Worm (Caenorhabditis elegans) whole organism, midembryonic: ENCODE measurements around the gene C03G6.6.
"Not testable (repeated sequence)": the region's sequence is repeated elsewhere in the genome, so short reads cannot be mapped to it uniquely, and the experiment has no call there.

ENCODE experiments used
- T22C8.4 ChIP-seq: fragments of 200-800 bp; sonication (Bioruptor generic); IDR thresholded peaks from 2 replicates; pipeline ENCODE4 v1.3.6; 2022; ENCODE audit warnings: missing genetic modification characterization, missing compliant biosample characterization
- cog-1 ChIP-seq: sonication (generic microtip); optimal IDR thresholded peaks from 2 replicates; lab custom pipeline; 2016; ENCODE audit warnings: missing genetic modification characterization, missing compliant biosample characterization
- flt-1 ChIP-seq: fragments of 200-800 bp; sonication (Bioruptor generic); IDR thresholded peaks from 2 replicates; pipeline ENCODE4 v1.3.6; 2022; ENCODE audit warnings: missing genetic modification characterization, missing compliant biosample characterization
- klf-2 ChIP-seq: fragments of 200-800 bp; sonication (Bioruptor generic); conservative IDR thresholded peaks from 2 replicates; pipeline ENCODE4 v1.3.6; 2022; ENCODE audit warnings: missing genetic modification reagents, missing genetic modification characterization, missing compliant biosample characterization
- med-1 ChIP-seq: sonication (generic microtip); optimal IDR thresholded peaks from 2 replicates; lab custom pipeline; 2017; ENCODE audit warnings: missing genetic modification characterization, mild to moderate bottlenecking, missing compliant biosample characterization, antibody characterized with exemption, missing genetic modification reagents; ENCODE audit not compliant: insufficient read depth
- ref-1 ChIP-seq: fragments of 200-800 bp; sonication (Bioruptor generic); conservative IDR thresholded peaks from 2 replicates; pipeline ENCODE4 v1.3.6; 2022; ENCODE audit warnings: missing genetic modification reagents, missing genetic modification characterization, missing compliant biosample characterization
- tab-1 ChIP-seq: fragments of 200-800 bp; sonication (Bioruptor generic); IDR thresholded peaks from 2 replicates; pipeline ENCODE4 v1.3.6; 2022; ENCODE audit warnings: missing genetic modification characterization, missing compliant biosample characterization
- ztf-23 ChIP-seq: fragments of 200-800 bp; sonication (Bioruptor generic); IDR thresholded peaks from 2 replicates; pipeline ENCODE4 v1.3.6; 2022; ENCODE audit warnings: missing genetic modification reagents, missing genetic modification characterization, missing compliant biosample characterization
- ztf-29 ChIP-seq: fragments of 200-800 bp; sonication (Bioruptor generic); IDR thresholded peaks from 2 replicates; pipeline ENCODE4 v1.3.6; 2022; ENCODE audit warnings: missing genetic modification reagents, missing genetic modification characterization, missing compliant biosample characterization

Gene C03G6.6

ce11 chrV:7357132-7357531, at the start of gene C03G6.6:
C03G6.6 (plus strand) TSS chrV:7357432.
- no peak for TF ChIP-seq med-1 (GFP tag; lab: Kevin White, UChicago)
- no peak for TF ChIP-seq T22C8.4 (GFP tag; lab: Robert Waterston, UW)
- TF ChIP-seq ztf-23, result no peak
- TF ChIP-seq flt-1, result no peak
- TF ChIP-seq klf-2 (GFP tag; lab: Robert Waterston, UW), result no peak
- TF ChIP-seq ztf-29, result no peak
- no peak for TF ChIP-seq cog-1 (tag; lab: Kevin White, UChicago)
- no peak for TF ChIP-seq ref-1 (GFP tag; lab: Robert Waterston, UW)
- no peak for TF ChIP-seq tab-1 (GFP tag; lab: Robert Waterston, UW)

- TF ChIP-seq ref-1 (GFP tag; lab: Robert Waterston, UW), result no peak
- TF ChIP-seq ztf-29, result no peak
- TF ChIP-seq flt-1, result no peak
- TF ChIP-seq ztf-23, result no peak
- TF ChIP-seq tab-1 (GFP tag; lab: Robert Waterston, UW), result no peak
- no peak for TF ChIP-seq T22C8.4 (GFP tag; lab: Robert Waterston, UW)
- no peak for TF ChIP-seq klf-2 (GFP tag; lab: Robert Waterston, UW)
- TF ChIP-seq med-1 (GFP tag; lab: Kevin White, UChicago), result no peak
- no peak for TF ChIP-seq cog-1 (tag; lab: Kevin White, UChicago)
Measured at ce11 chrV:7313233-7313632, 44.0 kb upstream of the C03G6.6 start, which contains the start of gene srx-6. srx-6 (minus strand) TSS chrV:7313333.

- TF ChIP-seq cog-1 (tag; lab: Kevin White, UChicago) (no peak), ztf-29 (no peak), med-1 (GFP tag; lab: Kevin White, UChicago) (no peak), flt-1 (no peak), T22C8.4 (GFP tag; lab: Robert Waterston, UW) (no peak)
Measured at ce11 chrV:7320909-7321308, 36.3 kb upstream of the C03G6.6 start, which contains the start of gene lmd-4. lmd-4 (minus strand) TSS chrV:7321009.

ce11 chrV:7321915-7322314, 35.3 kb upstream of the C03G6.6 start, which contains the start of gene F10G2.10:
F10G2.10 (plus strand) TSS chrV:7322215.
- no peak for TF ChIP-seq cog-1 (tag; lab: Kevin White, UChicago)
- TF ChIP-seq klf-2 (GFP tag; lab: Robert Waterston, UW), result no peak
- TF ChIP-seq flt-1, result no peak
- no peak for TF ChIP-seq med-1 (GFP tag; lab: Kevin White, UChicago)
- no peak for TF ChIP-seq ref-1 (GFP tag; lab: Robert Waterston, UW)
- TF ChIP-seq ztf-23, result no peak
- no peak for TF ChIP-seq T22C8.4 (GFP tag; lab: Robert Waterston, UW)
- TF ChIP-seq ztf-29, result no peak
- no peak for TF ChIP-seq tab-1 (GFP tag; lab: Robert Waterston, UW)

- TF ChIP-seq klf-2 (GFP tag; lab: Robert Waterston, UW) (no peak), med-1 (GFP tag; lab: Kevin White, UChicago) (no peak), T22C8.4 (GFP tag; lab: Robert Waterston, UW) (no peak), ref-1 (GFP tag; lab: Robert Waterston, UW) (no peak), cog-1 (tag; lab: Kevin White, UChicago) (no peak), ztf-29 (no peak)
Measured at ce11 chrV:7325285-7325684, 31.9 kb upstream of the C03G6.6 start, which contains the start of gene srx-92. srx-92 (minus strand) TSS chrV:7325385.

ce11 chrV:7326928-7327327, 30.3 kb upstream of the C03G6.6 start, which contains the start of gene F10G2.4:
F10G2.4 (plus strand) TSS chrV:7327228.
- TF ChIP-seq T22C8.4 (GFP tag; lab: Robert Waterston, UW), result no peak
- no peak for TF ChIP-seq med-1 (GFP tag; lab: Kevin White, UChicago)
- TF ChIP-seq flt-1, result no peak
- TF ChIP-seq tab-1 (GFP tag; lab: Robert Waterston, UW), result no peak
- no peak for TF ChIP-seq ztf-29

- TF ChIP-seq ztf-23, result no peak
- TF ChIP-seq tab-1 (GFP tag; lab: Robert Waterston, UW), result no peak
- no peak for TF ChIP-seq flt-1
- TF ChIP-seq klf-2 (GFP tag; lab: Robert Waterston, UW), result no peak
- TF ChIP-seq med-1 (GFP tag; lab: Kevin White, UChicago), result no peak
- no peak for TF ChIP-seq T22C8.4 (GFP tag; lab: Robert Waterston, UW)
- no peak for TF ChIP-seq cog-1 (tag; lab: Kevin White, UChicago)
- no peak for TF ChIP-seq ref-1 (GFP tag; lab: Robert Waterston, UW)
- TF ChIP-seq ztf-29, result no peak
Measured at ce11 chrV:7328092-7328491, 29.1 kb upstream of the C03G6.6 start, which contains the start of gene clec-7. clec-7 (plus strand) TSS chrV:7328392.

ce11 chrV:7330868-7331267, 26.4 kb upstream of the C03G6.6 start, which contains the start of gene F10G2.2:
F10G2.2 (plus strand) TSS chrV:7331168.
- TF ChIP-seq T22C8.4 (GFP tag; lab: Robert Waterston, UW), result no peak
- TF ChIP-seq med-1 (GFP tag; lab: Kevin White, UChicago), result no peak

ce11 chrV:7332253-7332652, 25.0 kb upstream of the C03G6.6 start, which contains the start of gene F10G2.1:
F10G2.1 (plus strand) TSS chrV:7332553.
- TF ChIP-seq flt-1 (no peak), ref-1 (GFP tag; lab: Robert Waterston, UW) (no peak), T22C8.4 (GFP tag; lab: Robert Waterston, UW) (no peak), klf-2 (GFP tag; lab: Robert Waterston, UW) (no peak), ztf-29 (no peak), cog-1 (tag; lab: Kevin White, UChicago) (no peak), med-1 (GFP tag; lab: Kevin White, UChicago) (no peak), tab-1 (GFP tag; lab: Robert Waterston, UW) (no peak), ztf-23 (no peak)

- not testable (repeated sequence) for TF ChIP-seq ztf-29; ref-1 (GFP tag; lab: Robert Waterston, UW); med-1 (GFP tag; lab: Kevin White, UChicago)
Measured at ce11 chrV:7337218-7337617, 20.0 kb upstream of the C03G6.6 start, which contains the start of gene F10G2.7. F10G2.7 (minus strand) TSS chrV:7337318.
